Worm (Caenorhabditis elegans) whole organism, L1 larva: Measurements from ENCODE around the gene fbxa-154.

Experiments used
- C34B4.2 ChIP-seq: sonication (generic microtip); optimal IDR thresholded peaks from 2 replicates; lab custom pipeline; 2017; ENCODE audit warnings: mild to moderate bottlenecking, missing genetic modification characterization, missing compliant biosample characterization
- Y116A8C.19 ChIP-seq: sonication (generic microtip); optimal IDR thresholded peaks from 2 replicates; lab custom pipeline; 2016; ENCODE audit warnings: missing compliant biosample characterization, missing genetic modification characterization, borderline replicate concordance
- alr-1 ChIP-seq: fragments of 200-800 bp; sonication (Bioruptor generic); optimal IDR thresholded peaks from 2 replicates; lab custom pipeline; 2018; ENCODE audit warnings: borderline replicate concordance, mild to moderate bottlenecking, missing genetic modification characterization, missing compliant biosample characterization
- ceh-8 ChIP-seq: fragments of 200-800 bp; sonication (Bioruptor generic); optimal IDR thresholded peaks from 2 replicates; lab custom pipeline; 2018; ENCODE audit warnings: mild to moderate bottlenecking, missing genetic modification characterization, moderate library complexity, missing compliant biosample characterization
- ceh-82 ChIP-seq, 3 experiments: fragments of 150-350 bp in 1 of 3; sonication (generic microtip) in 2 of 3; optimal IDR thresholded peaks; 2 replicates each; lab custom pipeline; 2014 to 2017; ENCODE audit warnings: missing biosample characterization in 3 of 3, missing genetic modification characterization in 3 of 3
- ceh-88 ChIP-seq: fragments of 200-800 bp; sonication (Bioruptor generic); IDR thresholded peaks from 2 replicates; pipeline ENCODE4 v1.3.6; 2022; ENCODE audit warnings: missing genetic modification characterization, missing compliant biosample characterization
- ceh-90 ChIP-seq: sonication (generic microtip); optimal IDR thresholded peaks from 2 replicates; lab custom pipeline; 2016; ENCODE audit warnings: missing genetic modification characterization, missing compliant biosample characterization
- dpl-1 ChIP-seq, 3 experiments: fragments of 150-350 bp in 2 of 3; sonication (generic microtip) in 1 of 3; optimal IDR thresholded peaks; 2 replicates each; lab custom pipeline; 2014 to 2017; ENCODE audit warnings: missing biosample characterization in 3 of 3, missing genetic modification characterization in 3 of 3, missing genetic modification reagents in 3 of 3
- dsc-1 ChIP-seq: sonication (generic microtip); optimal IDR thresholded peaks from 2 replicates; lab custom pipeline; 2016; ENCODE audit warnings: mild to moderate bottlenecking, missing genetic modification characterization, missing compliant biosample characterization
- egl-13 ChIP-seq: sonication (generic microtip); optimal IDR thresholded peaks from 2 replicates; lab custom pipeline; 2016; ENCODE audit warnings: missing genotype, missing genetic modification reagents, missing genetic modification characterization, missing compliant biosample characterization
- egl-27 ChIP-seq, 2 experiments: fragments of 150-350 bp in 1 of 2; sonication (generic microtip); optimal IDR thresholded peaks; 3 replicates each; lab custom pipeline; 2017 to 2018; ENCODE audit warnings: missing biosample characterization in 2 of 2, missing genetic modification characterization in 2 of 2, missing genetic modification reagents in 2 of 2
- elt-2 ChIP-seq: sonication (generic microtip); optimal IDR thresholded peaks from 2 replicates; lab custom pipeline; 2016; ENCODE audit warnings: missing genetic modification characterization, mild to moderate bottlenecking, inconsistent platforms, missing compliant biosample characterization, missing genetic modification reagents
- elt-3 ChIP-seq, 6 experiments: fragments of 150-350 bp in 1 of 6; sonication (generic microtip); optimal IDR thresholded peaks; 2 replicates each; lab custom pipeline; 2017 to 2018; ENCODE audit warnings: missing biosample characterization in 6 of 6, missing genetic modification characterization in 6 of 6, inconsistent platforms in 1 of 6
- fkh-8 ChIP-seq: sonication (generic microtip); optimal IDR thresholded peaks from 2 replicates; lab custom pipeline; 2016; ENCODE audit warnings: mild to moderate bottlenecking, missing genetic modification characterization, missing compliant biosample characterization
- fos-1 ChIP-seq: fragments of 150-350 bp; optimal IDR thresholded peaks from 2 replicates; lab custom pipeline; 2014; ENCODE audit warnings: missing biosample characterization, missing genetic modification characterization
- grh-1 ChIP-seq: fragments of 200-800 bp; sonication (Bioruptor generic); IDR thresholded peaks from 2 replicates; pipeline ENCODE4 v1.3.6; 2022; ENCODE audit warnings: missing genetic modification reagents, missing genetic modification characterization, missing compliant biosample characterization
- hlh-17 ChIP-seq: fragments of 200-800 bp; sonication (Bioruptor generic); optimal IDR thresholded peaks from 2 replicates; lab custom pipeline; 2018; ENCODE audit warnings: missing genetic modification characterization, mild to moderate bottlenecking, missing compliant biosample characterization, moderate library complexity, borderline replicate concordance
- hpl-2 ChIP-seq: fragments of 150-350 bp; optimal IDR thresholded peaks from 2 replicates; lab custom pipeline; 2014; ENCODE audit warnings: missing biosample characterization, missing genetic modification reagents, missing genetic modification characterization
- irx-1 ChIP-seq: sonication (generic microtip); optimal IDR thresholded peaks from 2 replicates; lab custom pipeline; 2016; ENCODE audit warnings: missing genetic modification characterization, missing compliant biosample characterization
- isw-1 ChIP-seq: fragments of 200-800 bp; sonication (Bioruptor generic); IDR thresholded peaks from 2 replicates; pipeline ENCODE4 v1.3.6; 2022; ENCODE audit warnings: missing genetic modification characterization, missing compliant biosample characterization
- lin-14 ChIP-seq: fragments of 200-800 bp; sonication (Bioruptor generic); optimal IDR thresholded peaks from 2 replicates; lab custom pipeline; 2018; ENCODE audit warnings: mild to moderate bottlenecking, missing genetic modification characterization, moderate library complexity, missing compliant biosample characterization
- lin-15B ChIP-seq: fragments of 150-350 bp; sonication (generic microtip); optimal IDR thresholded peaks from 3 replicates; lab custom pipeline; 2014; ENCODE audit warnings: missing biosample characterization, missing genetic modification characterization
- lin-35 ChIP-seq, 2 experiments: fragments of 150-350 bp; optimal IDR thresholded peaks; 2 replicates each; lab custom pipeline; 2014; ENCODE audit warnings: missing biosample characterization in 2 of 2, missing genetic modification characterization in 2 of 2, missing genetic modification reagents in 2 of 2
- mdl-1 ChIP-seq, 2 experiments: fragments of 150-350 bp; optimal IDR thresholded peaks; 2 replicates each; lab custom pipeline; 2014 to 2017; ENCODE audit warnings: missing biosample characterization in 2 of 2, missing genetic modification characterization in 2 of 2, inconsistent platforms in 1 of 2
- mef-2 ChIP-seq: fragments of 150-350 bp; optimal IDR thresholded peaks from 2 replicates; lab custom pipeline; 2014; ENCODE audit warnings: missing biosample characterization, missing genetic modification characterization
- mep-1 ChIP-seq: fragments of 150-350 bp; optimal IDR thresholded peaks from 2 replicates; lab custom pipeline; 2014; ENCODE audit warnings: missing biosample characterization, missing genetic modification characterization
- nhr-11 ChIP-seq: fragments of 150-350 bp; optimal IDR thresholded peaks from 2 replicates; lab custom pipeline; 2014; ENCODE audit warnings: missing biosample characterization, missing genetic modification characterization
- nhr-19 ChIP-seq: fragments of 200-800 bp; sonication (Bioruptor generic); conservative IDR thresholded peaks from 2 replicates; pipeline ENCODE4 v1.3.6; 2022; ENCODE audit warnings: missing genetic modification characterization, missing compliant biosample characterization
- nhr-20 ChIP-seq: sonication (generic microtip); optimal IDR thresholded peaks from 2 replicates; lab custom pipeline; 2016; ENCODE audit warnings: mild to moderate bottlenecking, missing genetic modification characterization, missing compliant biosample characterization
- nhr-237 ChIP-seq: fragments of 150-350 bp; optimal IDR thresholded peaks from 2 replicates; lab custom pipeline; 2014; ENCODE audit warnings: missing biosample characterization, missing genetic modification characterization
- nhr-28 ChIP-seq: fragments of 150-350 bp; optimal IDR thresholded peaks from 2 replicates; lab custom pipeline; 2014; ENCODE audit warnings: missing biosample characterization, missing genetic modification characterization
- nhr-47 ChIP-seq: sonication (generic microtip); optimal IDR thresholded peaks from 2 replicates; lab custom pipeline; 2016; ENCODE audit warnings: mild to moderate bottlenecking, missing genetic modification characterization, moderate library complexity, missing compliant biosample characterization
- nhr-85 ChIP-seq: sonication (generic microtip); peaks from one replicate; lab custom pipeline; 2016; ENCODE audit warnings: missing genetic modification characterization, inconsistent platforms, missing compliant biosample characterization
- nhr-90 ChIP-seq: sonication (generic microtip); optimal IDR thresholded peaks from 2 replicates; lab custom pipeline; 2016; ENCODE audit warnings: mild to moderate bottlenecking, missing genetic modification characterization, missing compliant biosample characterization; ENCODE audit not compliant: poor library complexity
- pag-3 ChIP-seq: sonication (generic microtip); optimal IDR thresholded peaks from 2 replicates; lab custom pipeline; 2017; ENCODE audit warnings: missing genetic modification characterization, mild to moderate bottlenecking, missing compliant biosample characterization, antibody characterized with exemption, borderline replicate concordance; ENCODE audit not compliant: insufficient read depth
- pax-3 ChIP-seq: fragments of 200-800 bp; sonication (Bioruptor generic); optimal IDR thresholded peaks from 2 replicates; lab custom pipeline; 2018; ENCODE audit warnings: mild to moderate bottlenecking, missing genetic modification characterization, moderate library complexity, missing compliant biosample characterization
- rnt-1 ChIP-seq: sonication (generic microtip); optimal IDR thresholded peaks from 2 replicates; lab custom pipeline; 2016; ENCODE audit warnings: mild to moderate bottlenecking, missing genetic modification characterization, moderate library complexity, missing compliant biosample characterization
- skn-1 ChIP-seq: fragments of 150-350 bp; optimal IDR thresholded peaks from 2 replicates; lab custom pipeline; 2014; ENCODE audit warnings: missing biosample characterization, missing genetic modification characterization
- snu-23 ChIP-seq: sonication (generic microtip); optimal IDR thresholded peaks from 2 replicates; lab custom pipeline; 2016; ENCODE audit warnings: missing genetic modification characterization, missing compliant biosample characterization
- sox-4 ChIP-seq: sonication (generic microtip); optimal IDR thresholded peaks from 2 replicates; lab custom pipeline; 2016; ENCODE audit warnings: missing genetic modification characterization, missing compliant biosample characterization
- sup-37 ChIP-seq: fragments of 200-800 bp; sonication (Bioruptor generic); optimal IDR thresholded peaks from 2 replicates; lab custom pipeline; 2018; ENCODE audit warnings: mild to moderate bottlenecking, missing genetic modification characterization, missing compliant biosample characterization
- swsn-7 ChIP-seq: sonication (generic microtip); optimal IDR thresholded peaks from 2 replicates; lab custom pipeline; 2016; ENCODE audit warnings: missing genetic modification characterization, missing compliant biosample characterization
- tbx-2 ChIP-seq: sonication (generic microtip); optimal IDR thresholded peaks from 2 replicates; lab custom pipeline; 2016; ENCODE audit warnings: missing genetic modification characterization, missing compliant biosample characterization
- tlp-1 ChIP-seq: fragments of 150-350 bp; optimal IDR thresholded peaks from 2 replicates; lab custom pipeline; 2014; ENCODE audit warnings: missing biosample characterization, missing genetic modification characterization
- unc-30 ChIP-seq: sonication (generic microtip); optimal IDR thresholded peaks from 2 replicates; lab custom pipeline; 2017; ENCODE audit warnings: missing biosample characterization, missing genetic modification characterization
- unc-98 ChIP-seq: fragments of 200-800 bp; sonication (Bioruptor generic); IDR thresholded peaks from 2 replicates; pipeline ENCODE4 v1.3.6; 2022; ENCODE audit warnings: missing genetic modification characterization, missing compliant biosample characterization
- vab-15 ChIP-seq: sonication (generic microtip); optimal IDR thresholded peaks from 2 replicates; lab custom pipeline; 2017; ENCODE audit warnings: missing genotype, mild to moderate bottlenecking, missing genetic modification characterization, missing compliant biosample characterization
- xbp-1 ChIP-seq: sonication (generic microtip); optimal IDR thresholded peaks from 2 replicates; lab custom pipeline; 2016; ENCODE audit warnings: missing genetic modification characterization, missing compliant biosample characterization
- zag-1 ChIP-seq: fragments of 150-350 bp; optimal IDR thresholded peaks from 2 replicates; lab custom pipeline; 2014; ENCODE audit warnings: missing biosample characterization, missing genetic modification characterization
- ztf-11 ChIP-seq, 2 experiments: sonication (generic microtip); optimal IDR thresholded peaks; 2 replicates each; lab custom pipeline; 2016 to 2017; ENCODE audit warnings: missing genetic modification characterization in 2 of 2, missing biosample characterization in 1 of 2, missing compliant biosample characterization in 1 of 2
- ztf-4 ChIP-seq: fragments of 150-350 bp; optimal IDR thresholded peaks from 2 replicates; lab custom pipeline; 2014; ENCODE audit warnings: missing biosample characterization, missing genetic modification characterization

fbxa-154 gene

DNA sequence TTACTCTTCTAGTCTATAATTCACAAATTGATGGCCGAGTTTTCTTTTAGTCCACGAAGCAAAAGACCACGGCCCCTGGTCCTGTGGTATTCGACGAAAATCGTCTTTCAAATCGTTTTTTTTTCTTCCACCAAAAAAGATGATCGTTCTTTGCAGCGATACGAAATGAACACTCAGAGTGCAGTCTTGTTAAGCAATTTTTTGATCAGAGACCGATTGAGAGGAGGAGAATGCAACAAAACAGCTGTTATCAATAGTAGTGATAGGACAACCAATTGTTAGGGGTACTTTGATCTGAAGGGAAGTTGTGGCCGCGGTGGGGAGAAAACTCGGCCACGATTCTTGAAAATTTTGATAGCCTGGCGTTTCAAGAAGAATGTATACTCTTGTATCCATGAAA, 41.0 kb downstream of the fbxa-154 start (continued):
- TF ChIP-seq sox-4 (tag; lab: Kevin White, UChicago), result no peak
- no peak for TF ChIP-seq tlp-1 (tag; lab: Kevin White, UChicago)
- TF ChIP-seq hlh-17 (GFP tag; lab: Kevin White, UChicago), result no peak
- peak; percentile 72 for TF ChIP-seq lin-14 (GFP tag; lab: Kevin White, UChicago)
- TF ChIP-seq mdl-1 (tag; optimal IDR thresholded peaks at IDR 0.05; lab: Kevin White, UChicago), result peak in 1 of 2 experiments; percentile 70
- TF ChIP-seq tbx-2, result peak; percentile 45
- TF ChIP-seq hpl-2 (GFP tag; lab: Kevin White, UChicago), result no peak
- TF ChIP-seq nhr-90 (tag; lab: Kevin White, UChicago), result peak; percentile 35
- TF ChIP-seq unc-30 (tag; lab: Kevin White, UChicago), result no peak
- TF ChIP-seq zag-1 (tag; lab: Kevin White, UChicago), result no peak
- TF ChIP-seq ceh-90 (tag; lab: Kevin White, UChicago), result no peak
- TF ChIP-seq pax-3 (tag; lab: Kevin White, UChicago), result no peak
- TF ChIP-seq snu-23 (GFP tag; lab: Kevin White, UChicago), result peak; percentile 54
- peak; percentile 87 for TF ChIP-seq rnt-1 (tag; lab: Kevin White, UChicago)
- peak; percentile 45 for TF ChIP-seq nhr-85 (tag; lab: Kevin White, UChicago)
- peak; percentile 59 for TF ChIP-seq ztf-4 (tag; lab: Kevin White, UChicago)
- TF ChIP-seq swsn-7 (tag; lab: Kevin White, UChicago), result peak; percentile 22
- no peak for TF ChIP-seq Y116A8C.19 (tag; lab: Kevin White, UChicago)
- TF ChIP-seq pag-3 (tag; lab: Kevin White, UChicago), result no peak
- TF ChIP-seq ceh-88 (GFP tag; lab: Robert Waterston, UW), result no peak
- TF ChIP-seq C34B4.2 (tag; lab: Kevin White, UChicago), result no peak
- TF ChIP-seq elt-3 (tag; optimal IDR thresholded peaks at IDR 0.05; lab: Kevin White, UChicago), result peak in 4 of 6 experiments; percentile 48 to 90 (median 60)
- no peak for TF ChIP-seq mef-2 (tag; lab: Kevin White, UChicago)
- no peak for TF ChIP-seq skn-1 (tag; lab: Kevin White, UChicago)
- no peak for TF ChIP-seq egl-13 (tag; lab: Kevin White, UChicago)
- TF ChIP-seq dpl-1 (GFP tag; optimal IDR thresholded peaks at IDR 0.05; lab: Kevin White, UChicago), result peak in 1 of 3 experiments; percentile 13
- no peak for TF ChIP-seq alr-1 (tag; lab: Kevin White, UChicago)
- TF ChIP-seq ceh-8 (GFP tag; lab: Kevin White, UChicago), result no peak
- TF ChIP-seq isw-1 (GFP tag; lab: Robert Waterston, UW), result no peak
- no peak for TF ChIP-seq egl-27 (tag; optimal IDR thresholded peaks at IDR 0.05; lab: Kevin White, UChicago)
- peak; percentile 40 for TF ChIP-seq nhr-47 (tag; lab: Kevin White, UChicago)
- TF ChIP-seq nhr-237 (tag; lab: Kevin White, UChicago), result no peak
- TF ChIP-seq vab-15, result no peak
- TF ChIP-seq dsc-1 (tag; lab: Kevin White, UChicago), result no peak
- no peak for TF ChIP-seq nhr-28
- peak; percentile 64 for TF ChIP-seq elt-2 (tag; lab: Kevin White, UChicago)
- no peak for TF ChIP-seq fkh-8 (tag; lab: Kevin White, UChicago)
- no peak for TF ChIP-seq grh-1
- no peak for TF ChIP-seq lin-15B (tag; lab: Kevin White, UChicago)
- TF ChIP-seq sup-37, result no peak
- TF ChIP-seq ceh-82 (tag; optimal IDR thresholded peaks at IDR 0.05; lab: Kevin White, UChicago), result no peak
- TF ChIP-seq fos-1, result no peak
- peak; percentile 93 for TF ChIP-seq nhr-20 (tag; lab: Kevin White, UChicago)
- no peak for TF ChIP-seq unc-98 (GFP tag; lab: Robert Waterston, UW)
- TF ChIP-seq irx-1 (tag; lab: Kevin White, UChicago), result no peak
- TF ChIP-seq mep-1 (tag; lab: Kevin White, UChicago), result no peak
- no peak for TF ChIP-seq nhr-11 (tag; lab: Kevin White, UChicago)
- peak; percentile 7 for TF ChIP-seq xbp-1 (tag; lab: Kevin White, UChicago)
- TF ChIP-seq nhr-19 (GFP tag; lab: Robert Waterston, UW), result peak; percentile 98
- peak in 1 of 2 experiments; percentile 78 for TF ChIP-seq lin-35 (GFP tag; optimal IDR thresholded peaks at IDR 0.05; lab: Kevin White, UChicago)
- TF ChIP-seq ztf-11 (tag; optimal IDR thresholded peaks at IDR 0.05; lab: Kevin White, UChicago), result no peak
